Fruit fly (Drosophila melanogaster) whole organism, pupa: Measurements from ENCODE around the gene Pvf3.

Experiments used
- CG14655 ChIP-seq: fragments of 200-800 bp; sonication (Bioruptor generic); optimal IDR thresholded peaks from 3 replicates; lab custom pipeline; 2017; ENCODE audit warnings: mild to moderate bottlenecking, missing biosample characterization, missing genetic modification reagents, missing genetic modification characterization
- CG17806 ChIP-seq: fragments of 200-800 bp; sonication (Bioruptor generic); optimal IDR thresholded peaks from 2 replicates; lab custom pipeline; 2018; ENCODE audit warnings: missing biosample characterization, mild to moderate bottlenecking, missing genetic modification characterization, moderate library complexity
- CG32121 ChIP-seq: fragments of 200-800 bp; sonication (Bioruptor generic); IDR thresholded peaks from 2 replicates; pipeline ENCODE4 v1.3.6; 2022; ENCODE audit warnings: missing biosample characterization, missing genetic modification characterization
- CG4496 ChIP-seq: fragments of 200-800 bp; sonication (Bioruptor generic); IDR thresholded peaks from 3 replicates; pipeline ENCODE4 v1.3.6; 2022; ENCODE audit warnings: missing biosample characterization, missing genetic modification characterization
- CG8159 ChIP-seq: fragments of 200-800 bp; sonication (Bioruptor generic); optimal IDR thresholded peaks from 3 replicates; lab custom pipeline; 2018; ENCODE audit warnings: missing biosample characterization, mild to moderate bottlenecking, missing genetic modification characterization, moderate library complexity
- D1 ChIP-seq: fragments of 200-800 bp; sonication (Bioruptor generic); optimal IDR thresholded peaks from 2 replicates; lab custom pipeline; 2018; ENCODE audit warnings: missing biosample characterization, mild to moderate bottlenecking, missing genetic modification characterization, moderate library complexity
- Ets98B ChIP-seq: fragments of 200-800 bp; sonication (Bioruptor generic); IDR thresholded peaks from 2 replicates; pipeline ENCODE4 v1.3.6; 2022; ENCODE audit warnings: missing biosample characterization, missing genetic modification characterization
- Pif1B ChIP-seq: fragments of 200-800 bp; sonication (Bioruptor generic); optimal IDR thresholded peaks from 3 replicates; lab custom pipeline; 2016; ENCODE audit warnings: missing biosample characterization, missing genetic modification characterization
- fd96Ca ChIP-seq: fragments of 200-800 bp; sonication (Bioruptor generic); IDR thresholded peaks from 3 replicates; pipeline ENCODE4 v1.3.6; 2022; ENCODE audit warnings: missing biosample characterization, missing genetic modification characterization

DNA sequence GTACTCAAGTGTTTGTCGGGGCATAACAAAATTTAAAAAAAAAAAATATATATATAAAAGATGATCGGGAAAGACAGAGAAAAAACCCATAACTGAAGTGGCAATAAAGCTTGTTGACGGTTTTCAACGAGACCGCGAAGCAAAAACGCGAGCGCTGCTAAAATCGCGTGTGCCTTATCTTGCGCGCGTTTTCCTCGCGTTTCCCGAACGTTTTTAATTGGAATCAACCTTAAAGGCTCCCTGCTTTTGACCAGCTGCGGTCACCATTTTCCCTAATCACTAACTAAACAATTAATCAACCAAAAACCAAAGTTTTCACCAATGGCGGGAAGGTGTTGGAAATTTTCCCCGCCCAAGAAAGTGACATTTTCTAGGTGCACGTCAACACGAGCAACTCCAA is 17.4 kb downstream of the Pvf3 start:
- TF ChIP-seq CG17806 (tag; lab: Kevin White, UChicago) (no peak), CG4496 (GFP tag; lab: Robert Waterston, UW) (no peak), Pif1B (GFP tag; lab: Kevin White, UChicago) (no peak), CG14655 (GFP tag; lab: Kevin White, UChicago) (no peak), CG8159 (tag; lab: Kevin White, UChicago) (no peak), D1 (tag; lab: Kevin White, UChicago) (no peak), fd96Ca (GFP tag; lab: Robert Waterston, UW) (no peak), Ets98B (GFP tag; lab: Robert Waterston, UW) (no peak), CG32121 (GFP tag; lab: Robert Waterston, UW) (no peak)
